Worm (Caenorhabditis elegans) whole organism, mixed stage, embryonic: Measurements from ENCODE around the gene str-35.

Experiments used
- blmp-1 ChIP-seq: fragments of 150-350 bp; optimal IDR thresholded peaks from 2 replicates; lab custom pipeline; 2014; ENCODE audit warnings: missing biosample characterization, missing genetic modification characterization
- ham-2 ChIP-seq: fragments of 200-800 bp; sonication (Bioruptor generic); optimal IDR thresholded peaks from 2 replicates; lab custom pipeline; 2018; ENCODE audit warnings: mild to moderate bottlenecking, missing genetic modification characterization, missing compliant biosample characterization
- mab-5 ChIP-seq: fragments of 150-350 bp; optimal IDR thresholded peaks from 2 replicates; lab custom pipeline; 2014; ENCODE audit warnings: missing biosample characterization, missing genetic modification characterization
- nhr-237 ChIP-seq: fragments of 150-350 bp; optimal IDR thresholded peaks from 2 replicates; lab custom pipeline; 2014; ENCODE audit warnings: missing biosample characterization, missing genetic modification characterization
- nhr-28 ChIP-seq: fragments of 150-350 bp; optimal IDR thresholded peaks from 2 replicates; lab custom pipeline; 2014; ENCODE audit warnings: missing biosample characterization, missing genetic modification characterization
- pha-4 ChIP-seq: fragments of 150-350 bp; optimal IDR thresholded peaks from 2 replicates; lab custom pipeline; 2018; ENCODE audit warnings: missing biosample characterization, missing genetic modification reagents, missing genetic modification characterization
- sem-2 ChIP-seq: fragments of 200-800 bp; sonication (Bioruptor generic); optimal IDR thresholded peaks from 2 replicates; lab custom pipeline; 2018; ENCODE audit warnings: mild to moderate bottlenecking, missing genetic modification characterization, missing compliant biosample characterization
- ztf-11 ChIP-seq: fragments of 150-350 bp; optimal IDR thresholded peaks from 2 replicates; lab custom pipeline; 2014; ENCODE audit warnings: missing biosample characterization, missing genetic modification characterization

DNA sequence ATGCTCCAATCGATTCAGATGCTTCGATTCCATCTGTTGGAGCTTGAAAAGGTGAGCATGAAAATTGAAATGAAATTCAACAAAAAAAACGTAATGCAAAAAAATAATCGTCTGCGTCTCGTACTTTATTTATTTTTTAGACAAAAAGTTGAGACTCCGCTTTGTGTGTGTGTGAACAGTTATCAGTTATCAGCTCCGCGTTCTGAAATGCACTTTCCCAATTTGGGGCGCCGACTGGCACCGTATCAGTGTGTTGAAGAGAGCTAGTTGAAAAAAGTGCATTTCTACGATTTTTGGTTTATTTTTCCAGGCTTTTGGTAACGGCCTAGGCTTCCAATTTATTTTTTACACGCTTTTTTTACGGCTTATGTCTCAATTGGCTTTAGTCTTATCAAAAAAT lies 27.3 kb downstream of the str-35 start:
- no peak for TF ChIP-seq blmp-1 (tag; lab: Kevin White, UChicago)
- TF ChIP-seq ham-2 (GFP tag; lab: Kevin White, UChicago), result no peak
- no peak for TF ChIP-seq nhr-237 (tag; lab: Kevin White, UChicago)
- no peak for TF ChIP-seq sem-2
- no peak for TF ChIP-seq pha-4
- no peak for TF ChIP-seq ztf-11 (tag; lab: Kevin White, UChicago)
- no peak for TF ChIP-seq nhr-28 (tag; lab: Kevin White, UChicago)
- TF ChIP-seq mab-5, result no peak
